Worm (Caenorhabditis elegans): ENCODE results near the gene F15H10.10.

DNA sequence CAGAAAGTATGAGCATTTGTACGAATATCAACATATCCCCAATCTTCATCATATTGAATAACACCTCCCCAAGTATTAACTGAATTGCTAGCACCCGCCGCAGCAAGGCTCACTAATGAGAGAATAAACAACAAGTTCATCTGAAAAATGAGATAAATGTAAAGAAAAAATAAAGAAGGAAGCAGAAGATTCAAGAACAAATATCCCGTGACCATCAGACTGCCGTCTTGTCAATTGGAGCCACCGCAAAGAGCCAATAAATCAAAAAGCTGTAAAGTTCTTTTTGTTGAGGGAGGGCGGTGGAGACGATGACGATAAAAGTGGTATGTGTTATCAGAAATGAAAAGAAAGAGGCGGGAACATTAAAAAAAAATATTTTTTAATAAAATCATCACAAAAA, 36.6 kb upstream of the F15H10.10 start, which contains the start of gene Y32F6A.5:
- TF ChIP-seq xbp-1 (tag; optimal IDR thresholded peaks at IDR 0.05): no peak
- peak; percentile 25 for TF ChIP-seq rnt-1 (tag; optimal IDR thresholded peaks at IDR 0.05)
- no peak for TF ChIP-seq elt-2 (tag; optimal IDR thresholded peaks at IDR 0.05)
- TF ChIP-seq unc-62 (GFP tag; optimal IDR thresholded peaks at IDR 0.05): no peak
- TF ChIP-seq nhr-76 (tag; optimal IDR thresholded peaks at IDR 0.05): no peak
